Worm (Caenorhabditis elegans) whole organism, L4 larva: ENCODE measurements around the gene F57A8.7.

Experiments
- F26F4.8 ChIP-seq: fragments of 200-800 bp; sonication (Bioruptor generic); conservative IDR thresholded peaks from 2 replicates; pipeline ENCODE4 v1.3.6; 2022; ENCODE audit warnings: missing genetic modification characterization, missing compliant biosample characterization
- F44E2.7 ChIP-seq: fragments of 200-800 bp; sonication (Bioruptor generic); IDR thresholded peaks from 2 replicates; pipeline ENCODE4 v2.1.2; 2022; ENCODE audit warnings: missing genetic modification characterization, missing compliant biosample characterization
- F49E8.2 ChIP-seq: sonication (generic microtip); optimal IDR thresholded peaks from 2 replicates; lab custom pipeline; 2016; ENCODE audit warnings: missing compliant biosample characterization, mild to moderate bottlenecking, missing genetic modification characterization, borderline replicate concordance
- aha-1 ChIP-seq: fragments of 150-350 bp; peaks from one replicate; lab custom pipeline; 2014; ENCODE audit warnings: missing biosample characterization, missing genetic modification characterization
- aly-2 ChIP-seq: sonication (generic microtip); optimal IDR thresholded peaks from 2 replicates; lab custom pipeline; 2018; ENCODE audit warnings: missing biosample characterization, missing genetic modification characterization
- ama-1 ChIP-seq: fragments of 150-350 bp; optimal IDR thresholded peaks from 2 replicates; lab custom pipeline; 2014; ENCODE audit warnings: inconsistent platforms, mixed read lengths
- cey-2 ChIP-seq: sonication (generic microtip); optimal IDR thresholded peaks from 3 replicates; lab custom pipeline; 2017; ENCODE audit warnings: missing genetic modification characterization, mild to moderate bottlenecking, missing compliant biosample characterization, antibody characterized with exemption, borderline replicate concordance; ENCODE audit not compliant: insufficient read depth
- daf-12 ChIP-seq: fragments of 150-350 bp; optimal IDR thresholded peaks from 2 replicates; lab custom pipeline; 2014; ENCODE audit warnings: missing biosample characterization, missing genetic modification reagents, missing genetic modification characterization
- daf-16 ChIP-seq, 3 experiments: sonication (generic microtip); optimal IDR thresholded peaks; 2 replicates each; lab custom pipeline; 2016 to 2017; ENCODE audit warnings: missing genetic modification characterization in 3 of 3, missing genetic modification reagents in 3 of 3, mild to moderate bottlenecking in 2 of 3, missing compliant biosample characterization in 2 of 3, missing biosample characterization in 1 of 3, moderate library complexity in 1 of 3
- duxl-1 ChIP-seq: sonication (generic microtip); optimal IDR thresholded peaks from 2 replicates; lab custom pipeline; 2016; ENCODE audit warnings: mild to moderate bottlenecking, missing genetic modification characterization, moderate library complexity, missing compliant biosample characterization; ENCODE audit not compliant: poor library complexity
- fkh-10 ChIP-seq: fragments of 150-350 bp; optimal IDR thresholded peaks from 2 replicates; lab custom pipeline; 2014; ENCODE audit warnings: missing biosample characterization, missing genetic modification reagents, missing genetic modification characterization
- lsy-2 ChIP-seq, 2 experiments: fragments of 150-350 bp in 1 of 2; sonication (generic microtip) in 1 of 2; optimal IDR thresholded peaks; 2 replicates each; lab custom pipeline; 2014 to 2017; ENCODE audit warnings: missing biosample characterization in 2 of 2, missing genetic modification characterization in 2 of 2
- madf-9 ChIP-seq: fragments of 200-800 bp; sonication (Bioruptor generic); conservative IDR thresholded peaks from 2 replicates; pipeline ENCODE4 v1.3.6; 2022; ENCODE audit warnings: missing genetic modification reagents, missing genetic modification characterization, missing compliant biosample characterization
- mep-1 ChIP-seq: fragments of 150-350 bp; sonication (generic microtip); optimal IDR thresholded peaks from 3 replicates; lab custom pipeline; 2014; ENCODE audit warnings: missing biosample characterization, missing genetic modification characterization
- mes-2 ChIP-seq: sonication (generic microtip); optimal IDR thresholded peaks from 2 replicates; lab custom pipeline; 2016; ENCODE audit warnings: missing genotype, mild to moderate bottlenecking, missing genetic modification characterization, missing compliant biosample characterization; ENCODE audit not compliant: poor library complexity, severe bottlenecking
- mxl-3 ChIP-seq: fragments of 200-800 bp; sonication (Bioruptor generic); optimal IDR thresholded peaks from 2 replicates; lab custom pipeline; 2018; ENCODE audit warnings: mild to moderate bottlenecking, missing genetic modification characterization, missing compliant biosample characterization
- nhr-11 ChIP-seq: fragments of 150-350 bp; optimal IDR thresholded peaks from 2 replicates; lab custom pipeline; 2014; ENCODE audit warnings: missing biosample characterization, missing genetic modification characterization
- nhr-111 ChIP-seq: fragments of 200-800 bp; sonication (Bioruptor generic); optimal IDR thresholded peaks from 2 replicates; lab custom pipeline; 2018; ENCODE audit warnings: mild to moderate bottlenecking, missing genetic modification characterization, missing compliant biosample characterization
- nhr-28 ChIP-seq: fragments of 150-350 bp; optimal IDR thresholded peaks from 2 replicates; lab custom pipeline; 2014; ENCODE audit warnings: missing biosample characterization, missing genetic modification characterization
- nhr-48 ChIP-seq: sonication (generic microtip); optimal IDR thresholded peaks from 2 replicates; lab custom pipeline; 2016; ENCODE audit warnings: mild to moderate bottlenecking, missing genetic modification characterization, missing compliant biosample characterization
- php-3 ChIP-seq: fragments of 200-800 bp; sonication (Bioruptor generic); IDR thresholded peaks from 2 replicates; pipeline ENCODE4 v1.3.6; 2022; ENCODE audit warnings: missing genetic modification reagents, missing genetic modification characterization, missing compliant biosample characterization
- pqm-1 ChIP-seq: sonication (generic microtip); optimal IDR thresholded peaks from 2 replicates; lab custom pipeline; 2017; ENCODE audit warnings: missing biosample characterization, missing genetic modification characterization
- saeg-2 ChIP-seq: fragments of 200-800 bp; sonication (Bioruptor generic); IDR thresholded peaks from 2 replicates; pipeline ENCODE4 v1.3.6; 2022; ENCODE audit warnings: missing genetic modification reagents, missing genetic modification characterization, missing compliant biosample characterization
- sdz-12 ChIP-seq: fragments of 200-800 bp; sonication (Bioruptor generic); optimal IDR thresholded peaks from 2 replicates; lab custom pipeline; 2018; ENCODE audit warnings: mild to moderate bottlenecking, missing genetic modification characterization, missing compliant biosample characterization
- snpc-1.2 ChIP-seq: fragments of 200-800 bp; sonication (Bioruptor generic); IDR thresholded peaks from 2 replicates; pipeline ENCODE4 v1.3.6; 2022; ENCODE audit warnings: missing genetic modification reagents, missing genetic modification characterization, missing compliant biosample characterization
- spr-3 ChIP-seq: fragments of 200-800 bp; sonication (Bioruptor generic); optimal IDR thresholded peaks from 2 replicates; lab custom pipeline; 2018; ENCODE audit warnings: mild to moderate bottlenecking, missing genetic modification characterization, missing compliant biosample characterization
- unc-130 ChIP-seq: sonication (generic microtip); optimal IDR thresholded peaks from 2 replicates; lab custom pipeline; 2016; ENCODE audit warnings: missing genetic modification reagents, missing genetic modification characterization, missing compliant biosample characterization
- unc-39 ChIP-seq: sonication (generic microtip); optimal IDR thresholded peaks from 2 replicates; lab custom pipeline; 2017; ENCODE audit warnings: missing biosample characterization, missing genetic modification characterization
- unc-62 ChIP-seq, 3 experiments: fragments of 150-350 bp in 1 of 3; sonication (generic microtip); optimal IDR thresholded peaks in 2 of 3; peaks in 1 of 3; 1 replicate in 1 of 3; 2 replicates in 2 of 3; lab custom pipeline; 2014 to 2017; ENCODE audit warnings: missing biosample characterization in 3 of 3, missing genetic modification characterization in 3 of 3, missing genetic modification reagents in 3 of 3, missing genotype in 1 of 3
- zag-1 ChIP-seq: fragments of 150-350 bp; optimal IDR thresholded peaks from 2 replicates; lab custom pipeline; 2014; ENCODE audit warnings: missing biosample characterization, missing genetic modification characterization
- zfp-2 ChIP-seq: sonication (generic microtip); optimal IDR thresholded peaks from 2 replicates; lab custom pipeline; 2016; ENCODE audit warnings: mild to moderate bottlenecking, missing genetic modification characterization, missing compliant biosample characterization
- zfp-3 ChIP-seq: fragments of 200-800 bp; sonication (Bioruptor generic); conservative IDR thresholded peaks from 2 replicates; pipeline ENCODE4 v1.3.6; 2022; ENCODE audit warnings: missing genetic modification reagents, missing genetic modification characterization, missing compliant biosample characterization

F57A8.7 gene

DNA sequence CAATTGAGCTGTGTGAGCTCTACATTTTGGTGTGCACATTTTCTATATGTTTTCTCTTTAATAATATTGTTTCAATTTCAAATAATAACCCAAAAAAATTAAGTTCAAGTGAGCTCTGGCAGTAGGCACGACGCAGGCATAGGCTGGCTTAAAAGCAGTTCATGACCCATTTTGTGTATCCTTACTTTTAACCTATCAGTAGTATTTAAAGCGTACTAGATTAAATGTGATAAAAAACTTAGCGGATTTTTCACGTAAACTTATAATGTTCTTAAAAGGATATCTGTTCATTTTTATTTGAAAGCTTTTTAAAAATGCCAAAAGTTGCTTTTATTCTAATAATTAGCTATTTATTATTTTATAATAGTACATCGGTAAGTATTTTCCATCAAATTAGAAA lies 47.8 kb downstream of the F57A8.7 start, which contains the start of gene C08B6.6:
Gene C08B6.6, plus strand, starts transcription at position 301 of the 400 bp plus-strand sequence.
- TF ChIP-seq fkh-10 = no peak
- no peak for TF ChIP-seq nhr-11 (tag; lab: Kevin White, UChicago)
- no peak for TF ChIP-seq zfp-3 (GFP tag; lab: Robert Waterston, UW)
- TF ChIP-seq duxl-1 = no peak
- TF ChIP-seq madf-9 (GFP tag; lab: Robert Waterston, UW) = no peak
- no peak for TF ChIP-seq sdz-12
- no peak for TF ChIP-seq ama-1 (lab: Kevin White, UChicago)
- TF ChIP-seq F26F4.8 (GFP tag; lab: Robert Waterston, UW) = no peak
- TF ChIP-seq zfp-2 (tag; lab: Kevin White, UChicago) = no peak
- TF ChIP-seq saeg-2 (GFP tag; lab: Robert Waterston, UW) = no peak

- TF ChIP-seq F44E2.7 (GFP tag; lab: Robert Waterston, UW) (no peak), nhr-28 (tag; lab: Kevin White, UChicago) (peak; percentile 21), unc-130 (GFP tag; lab: Kevin White, UChicago) (no peak), mep-1 (tag; lab: Kevin White, UChicago) (no peak), F49E8.2 (no peak), aha-1 (tag; lab: Kevin White, UChicago) (no peak), php-3 (GFP tag; lab: Robert Waterston, UW) (no peak), pqm-1 (peak; percentile 19), cey-2 (tag; lab: Kevin White, UChicago) (no peak), lsy-2 (tag; optimal IDR thresholded peaks at IDR 0.05; lab: Kevin White, UChicago) (no peak), nhr-111 (GFP tag; lab: Kevin White, UChicago) (no peak), spr-3 (GFP tag; lab: Kevin White, UChicago) (no peak), daf-12 (no peak), unc-62 (GFP tag; optimal IDR thresholded peaks at IDR 0.05 in 1 of 2; lab: Kevin White, UChicago) (peak in 1 of 2 experiments; percentile 83), unc-62 (tag; optimal IDR thresholded peaks at IDR 0.05; lab: Kevin White, UChicago) (no peak), daf-16 (GFP tag; optimal IDR thresholded peaks at IDR 0.05; lab: Kevin White, UChicago) (no peak), daf-16 (tag; optimal IDR thresholded peaks at IDR 0.05; lab: Kevin White, UChicago) (peak; percentile 69), snpc-1.2 (no peak), unc-39 (no peak), zag-1 (tag; lab: Kevin White, UChicago) (no peak), nhr-48 (no peak), mes-2 (tag; lab: Kevin White, UChicago) (no peak), duxl-1 (no peak), aly-2 (tag; lab: Kevin White, UChicago) (no peak), mxl-3 (GFP tag; lab: Kevin White, UChicago) (no peak)
- TF ChIP-seq, all 104 proteins: peak for 4
Measured at ce11 chrV:10124799-10125548, 49.4 kb downstream of the F57A8.7 start, which contains the start of gene C08B6.10. TSS of gene C08B6.10 (plus strand) at chrV:10125498.
